Worm (Caenorhabditis elegans): ENCODE results near the gene B0244.17.

B0244.17 gene

ce11 chrIII:5729367-5729766 lies 3.7 kb upstream of the B0244.17 start:
- TF ChIP-seq tra-4 (tag; optimal IDR thresholded peaks at IDR 0.05) (no peak), tbx-11 (GFP tag; IDR thresholded peaks at IDR 0.05) (no peak), aly-1 (tag; optimal IDR thresholded peaks at IDR 0.05) (no peak), B0310.2 (tag; optimal IDR thresholded peaks at IDR 0.05) (no peak), flt-1 (GFP tag; IDR thresholded peaks at IDR 0.05) (no peak), hmbx-1 (tag; optimal IDR thresholded peaks at IDR 0.05) (no peak), hmg-4 (GFP tag; optimal IDR thresholded peaks at IDR 0.05) (no peak), ets-7 (tag; optimal IDR thresholded peaks at IDR 0.05) (no peak), scrt-1 (GFP tag; IDR thresholded peaks at IDR 0.05) (no peak), ceh-13 (GFP tag; optimal IDR thresholded peaks at IDR 0.05) (no peak), hnd-1 (tag; optimal IDR thresholded peaks at IDR 0.05) (no peak), tbx-37 (GFP tag; conservative IDR thresholded peaks at IDR 0.05) (no peak), F13C5.2 (tag; optimal IDR thresholded peaks at IDR 0.05) (no peak), ceh-36 (tag; optimal IDR thresholded peaks at IDR 0.05) (no peak)

ce11 chrIII:5730041-5730440 lies 3.0 kb upstream of the B0244.17 start:
- TF ChIP-seq tbx-11 (GFP tag; IDR thresholded peaks at IDR 0.05), result no peak
- TF ChIP-seq ceh-13 (GFP tag; optimal IDR thresholded peaks at IDR 0.05), result no peak
- TF ChIP-seq sea-1 (GFP tag; conservative IDR thresholded peaks at IDR 0.05), result no peak
- TF ChIP-seq hmg-4 (GFP tag; optimal IDR thresholded peaks at IDR 0.05), result no peak
- TF ChIP-seq hnd-1 (tag; optimal IDR thresholded peaks at IDR 0.05), result no peak
- TF ChIP-seq scrt-1 (GFP tag; IDR thresholded peaks at IDR 0.05), result no peak
- TF ChIP-seq ets-7 (tag; optimal IDR thresholded peaks at IDR 0.05), result no peak
- TF ChIP-seq B0310.2 (tag; optimal IDR thresholded peaks at IDR 0.05), result no peak
- no peak for TF ChIP-seq pes-1 (GFP tag; IDR thresholded peaks at IDR 0.05)
- no peak for TF ChIP-seq tra-4 (tag; optimal IDR thresholded peaks at IDR 0.05)
- TF ChIP-seq tbx-37 (GFP tag; conservative IDR thresholded peaks at IDR 0.05), result no peak
- TF ChIP-seq hmbx-1 (tag; optimal IDR thresholded peaks at IDR 0.05), result no peak
- TF ChIP-seq ama-1 (optimal IDR thresholded peaks at IDR 0.05), result no peak
- no peak for TF ChIP-seq flt-1 (GFP tag; IDR thresholded peaks at IDR 0.05)
- no peak for TF ChIP-seq ceh-36 (tag; optimal IDR thresholded peaks at IDR 0.05)
- no peak for TF ChIP-seq F13C5.2 (tag; optimal IDR thresholded peaks at IDR 0.05)
- TF ChIP-seq aly-1 (tag; optimal IDR thresholded peaks at IDR 0.05), result no peak

- TF ChIP-seq tbx-37 (GFP tag; conservative IDR thresholded peaks at IDR 0.05) (no peak), ceh-36 (tag; optimal IDR thresholded peaks at IDR 0.05) (no peak), sea-1 (GFP tag; conservative IDR thresholded peaks at IDR 0.05) (no peak), hnd-1 (tag; optimal IDR thresholded peaks at IDR 0.05) (no peak), scrt-1 (GFP tag; IDR thresholded peaks at IDR 0.05) (no peak), flt-1 (GFP tag; IDR thresholded peaks at IDR 0.05) (no peak), aly-1 (tag; optimal IDR thresholded peaks at IDR 0.05) (no peak), F13C5.2 (tag; optimal IDR thresholded peaks at IDR 0.05) (no peak), tra-4 (tag; optimal IDR thresholded peaks at IDR 0.05) (no peak), hmbx-1 (tag; optimal IDR thresholded peaks at IDR 0.05) (no peak), ceh-13 (GFP tag; optimal IDR thresholded peaks at IDR 0.05) (no peak), hmg-4 (GFP tag; optimal IDR thresholded peaks at IDR 0.05) (no peak), B0310.2 (tag; optimal IDR thresholded peaks at IDR 0.05) (no peak), pes-1 (GFP tag; IDR thresholded peaks at IDR 0.05) (no peak)
These were observed 1.9 kb upstream of the B0244.17 start, which contains the start of the genes B0244.9 and B0244.7 for ce11 chrIII:5730980-5731636. Gene B0244.9 (minus strand): TSS chrIII:5731030. Gene B0244.7 (plus strand): TSS chrIII:5731501.

- TF ChIP-seq scrt-1 (GFP tag; IDR thresholded peaks at IDR 0.05) (no peak), hmg-4 (GFP tag; optimal IDR thresholded peaks at IDR 0.05) (no peak), flt-1 (GFP tag; IDR thresholded peaks at IDR 0.05) (no peak)
These were observed 1.3 kb downstream of the B0244.17 start for ce11 chrIII:5734328-5734727.

- TF ChIP-seq F13C5.2 (tag; optimal IDR thresholded peaks at IDR 0.05), result no peak
- no peak for TF ChIP-seq tbx-11 (GFP tag; IDR thresholded peaks at IDR 0.05)
- no peak for TF ChIP-seq sea-1 (GFP tag; conservative IDR thresholded peaks at IDR 0.05)
- TF ChIP-seq hmg-4 (GFP tag; optimal IDR thresholded peaks at IDR 0.05), result no peak
- TF ChIP-seq flt-1 (GFP tag; IDR thresholded peaks at IDR 0.05), result no peak
- TF ChIP-seq ceh-13 (GFP tag; optimal IDR thresholded peaks at IDR 0.05), result no peak
- TF ChIP-seq tbx-37 (GFP tag; conservative IDR thresholded peaks at IDR 0.05), result no peak
- TF ChIP-seq ceh-36 (tag; optimal IDR thresholded peaks at IDR 0.05), result no peak
These were observed 1.9 kb downstream of the B0244.17 start, which contains the start of gene B0244.10 for ce11 chrIII:5734905-5735304. Gene B0244.10 (plus strand): TSS chrIII:5735158.

ce11 chrIII:5737708-5738107 lies 4.7 kb downstream of the B0244.17 start, which contains the start of gene B0244.6:
Gene B0244.6 (plus strand): TSS chrIII:5738008.
- no peak for TF ChIP-seq ama-1 (optimal IDR thresholded peaks at IDR 0.05)
- TF ChIP-seq pes-1 (GFP tag; IDR thresholded peaks at IDR 0.05), result no peak
- TF ChIP-seq ceh-36 (tag; optimal IDR thresholded peaks at IDR 0.05), result no peak
- TF ChIP-seq ceh-13 (GFP tag; optimal IDR thresholded peaks at IDR 0.05), result no peak
- TF ChIP-seq F13C5.2 (tag; optimal IDR thresholded peaks at IDR 0.05), result no peak
- TF ChIP-seq flt-1 (GFP tag; IDR thresholded peaks at IDR 0.05), result no peak
- no peak for TF ChIP-seq sea-1 (GFP tag; conservative IDR thresholded peaks at IDR 0.05)
- TF ChIP-seq aly-1 (tag; optimal IDR thresholded peaks at IDR 0.05), result no peak
- no peak for TF ChIP-seq hnd-1 (tag; optimal IDR thresholded peaks at IDR 0.05)
- no peak for TF ChIP-seq tra-4 (tag; optimal IDR thresholded peaks at IDR 0.05)
- no peak for TF ChIP-seq hmg-4 (GFP tag; optimal IDR thresholded peaks at IDR 0.05)
- TF ChIP-seq tbx-11 (GFP tag; IDR thresholded peaks at IDR 0.05), result no peak
- no peak for TF ChIP-seq scrt-1 (GFP tag; IDR thresholded peaks at IDR 0.05)
- TF ChIP-seq tbx-37 (GFP tag; conservative IDR thresholded peaks at IDR 0.05), result no peak
- no peak for TF ChIP-seq hmbx-1 (tag; optimal IDR thresholded peaks at IDR 0.05)
- no peak for TF ChIP-seq ets-7 (tag; optimal IDR thresholded peaks at IDR 0.05)
- no peak for TF ChIP-seq B0310.2 (tag; optimal IDR thresholded peaks at IDR 0.05)

ce11 chrIII:5740666-5741065 lies 7.6 kb downstream of the B0244.17 start, which contains the start of gene B0244.16:
Gene B0244.16 (plus strand): TSS chrIII:5740966.
- TF ChIP-seq tbx-11 (GFP tag; IDR thresholded peaks at IDR 0.05) (no peak), ama-1 (optimal IDR thresholded peaks at IDR 0.05) (no peak), hmg-4 (GFP tag; optimal IDR thresholded peaks at IDR 0.05) (no peak), flt-1 (GFP tag; IDR thresholded peaks at IDR 0.05) (no peak), hmbx-1 (tag; optimal IDR thresholded peaks at IDR 0.05) (no peak)

Data from whole organism, early embryonic.